Worm (Caenorhabditis elegans) whole organism, L4 larva: ENCODE results near the gene ttr-43.

Experiments used
- ces-1 ChIP-seq: fragments of 150-350 bp; sonication (generic microtip); optimal IDR thresholded peaks from 4 replicates; lab custom pipeline; 2014; ENCODE audit warnings: missing biosample characterization, missing genetic modification reagents, missing genetic modification characterization
- dve-1 ChIP-seq: sonication (generic microtip); optimal IDR thresholded peaks from 2 replicates; lab custom pipeline; 2017; ENCODE audit warnings: antibody characterized with exemption, mild to moderate bottlenecking, missing genetic modification characterization, missing compliant biosample characterization; ENCODE audit not compliant: insufficient read depth
- hmg-1.1 ChIP-seq: fragments of 200-800 bp; sonication (Bioruptor generic); IDR thresholded peaks from 2 replicates; pipeline ENCODE4 v1.3.6; 2022; ENCODE audit warnings: missing genetic modification reagents, missing genetic modification characterization, missing compliant biosample characterization
- lin-13 ChIP-seq: fragments of 150-350 bp; optimal IDR thresholded peaks from 2 replicates; lab custom pipeline; 2014; ENCODE audit warnings: missing biosample characterization, missing genetic modification reagents, missing genetic modification characterization
- lir-3 ChIP-seq: sonication (generic microtip); optimal IDR thresholded peaks from 2 replicates; lab custom pipeline; 2016; ENCODE audit warnings: mild to moderate bottlenecking, missing genetic modification characterization, missing compliant biosample characterization
- lsy-2 ChIP-seq, 2 experiments: fragments of 150-350 bp in 1 of 2; sonication (generic microtip) in 1 of 2; optimal IDR thresholded peaks; 2 replicates each; lab custom pipeline; 2014 to 2017; ENCODE audit warnings: missing biosample characterization in 2 of 2, missing genetic modification characterization in 2 of 2
- pha-4 ChIP-seq, 2 experiments: fragments of 150-350 bp in 1 of 2; fragments of 200-800 bp in 1 of 2; sonication (Bioruptor generic) in 1 of 2; IDR thresholded peaks in 1 of 2; optimal IDR thresholded peaks in 1 of 2; 2 replicates each; pipeline versions ENCODE4 v1.3.6 to Lab custom; 2014 to 2022; ENCODE audit warnings: missing genetic modification characterization in 2 of 2, missing genetic modification reagents in 2 of 2, missing biosample characterization in 1 of 2, missing compliant biosample characterization in 1 of 2
- sdz-12 ChIP-seq: fragments of 200-800 bp; sonication (Bioruptor generic); optimal IDR thresholded peaks from 2 replicates; lab custom pipeline; 2018; ENCODE audit warnings: mild to moderate bottlenecking, missing genetic modification characterization, missing compliant biosample characterization
- spr-1 ChIP-seq: sonication (generic microtip); optimal IDR thresholded peaks from 2 replicates; lab custom pipeline; 2016; ENCODE audit warnings: mild to moderate bottlenecking, missing genetic modification characterization, missing compliant biosample characterization
- unc-130 ChIP-seq: sonication (generic microtip); optimal IDR thresholded peaks from 2 replicates; lab custom pipeline; 2016; ENCODE audit warnings: missing genetic modification reagents, missing genetic modification characterization, missing compliant biosample characterization

- TF ChIP-seq lir-3 (tag; lab: Kevin White, UChicago) = no peak
- no peak for TF ChIP-seq lsy-2 (tag; optimal IDR thresholded peaks at IDR 0.05; lab: Kevin White, UChicago)
- TF ChIP-seq ces-1 (GFP tag; lab: Kevin White, UChicago) = no peak
- TF ChIP-seq dve-1 (tag; lab: Kevin White, UChicago) = no peak
- TF ChIP-seq sdz-12 (GFP tag; lab: Kevin White, UChicago) = no peak
- TF ChIP-seq pha-4 (GFP tag; IDR thresholded peaks at IDR 0.05; lab: Robert Waterston, UW) = no peak
- no peak for TF ChIP-seq pha-4 (tag; optimal IDR thresholded peaks at IDR 0.05; lab: Kevin White, UChicago)
- no peak for TF ChIP-seq unc-130 (GFP tag; lab: Kevin White, UChicago)
- no peak for TF ChIP-seq hmg-1.1 (GFP tag; lab: Robert Waterston, UW)
- no peak for TF ChIP-seq spr-1 (tag; lab: Kevin White, UChicago)
- no peak for TF ChIP-seq lin-13 (GFP tag; lab: Kevin White, UChicago)
Measured at ce11 chrV:12590601-12591000, at the start of gene ttr-43.
